Worm (Caenorhabditis elegans) whole organism, young adult: Measurements from ENCODE around the gene srw-117.

Source experiments
- B0035.1 ChIP-seq: sonication (generic microtip); optimal IDR thresholded peaks from 2 replicates; lab custom pipeline; 2016; ENCODE audit warnings: missing genetic modification characterization, mild to moderate bottlenecking, missing compliant biosample characterization, missing genotype, missing genetic modification reagents
- C06A6.2 ChIP-seq: fragments of 200-800 bp; sonication (Bioruptor generic); conservative IDR thresholded peaks from 2 replicates; pipeline ENCODE4 v1.3.6; 2022; ENCODE audit warnings: missing genetic modification characterization, missing compliant biosample characterization
- D2030.7 ChIP-seq: fragments of 200-800 bp; sonication (Bioruptor generic); IDR thresholded peaks from 2 replicates; pipeline ENCODE4 v1.3.6; 2022; ENCODE audit warnings: missing genetic modification reagents, missing genetic modification characterization, missing compliant biosample characterization
- F33H1.4 ChIP-seq: fragments of 200-800 bp; sonication (Bioruptor generic); IDR thresholded peaks from 2 replicates; pipeline ENCODE4 v1.3.6; 2022; ENCODE audit warnings: missing genetic modification reagents, missing genetic modification characterization, missing compliant biosample characterization
- F39B2.1 ChIP-seq: fragments of 200-800 bp; sonication (Bioruptor generic); IDR thresholded peaks from 2 replicates; pipeline ENCODE4 v1.3.6; 2022; ENCODE audit warnings: missing genetic modification reagents, missing genetic modification characterization, missing compliant biosample characterization
- Y56A3A.18 ChIP-seq: fragments of 200-800 bp; sonication (Bioruptor generic); IDR thresholded peaks from 2 replicates; pipeline ENCODE4 v1.3.6; 2022; ENCODE audit warnings: missing genetic modification reagents, missing genetic modification characterization, missing compliant biosample characterization
- ZK185.1 ChIP-seq: sonication (generic microtip); optimal IDR thresholded peaks from 2 replicates; lab custom pipeline; 2016; ENCODE audit warnings: mild to moderate bottlenecking, missing genetic modification characterization, missing compliant biosample characterization; ENCODE audit not compliant: poor library complexity, severe bottlenecking
- ama-1 ChIP-seq, 3 experiments: fragments of 150-350 bp in 1 of 3; sonication (generic microtip) in 2 of 3; optimal IDR thresholded peaks; 2 replicates each; lab custom pipeline; 2014 to 2018; ENCODE audit warnings: missing biosample characterization in 2 of 3, missing genetic modification characterization in 2 of 3, missing genetic modification reagents in 2 of 3
- cebp-2 ChIP-seq: fragments of 200-800 bp; sonication (Bioruptor generic); IDR thresholded peaks from 2 replicates; pipeline ENCODE4 v1.3.6; 2022; ENCODE audit warnings: missing genetic modification characterization, missing compliant biosample characterization
- ceh-27 ChIP-seq: fragments of 200-800 bp; sonication (Bioruptor generic); optimal IDR thresholded peaks from 2 replicates; lab custom pipeline; 2018; ENCODE audit warnings: mild to moderate bottlenecking, missing genetic modification characterization, moderate library complexity, missing compliant biosample characterization
- ceh-91 ChIP-seq: fragments of 200-800 bp; sonication (Bioruptor generic); IDR thresholded peaks from 2 replicates; pipeline ENCODE4 v1.3.6; 2022; ENCODE audit warnings: missing genetic modification reagents, missing genetic modification characterization, missing compliant biosample characterization
- dox-1 ChIP-seq: fragments of 200-800 bp; sonication (Bioruptor generic); IDR thresholded peaks from 2 replicates; pipeline ENCODE4 v1.3.6; 2022; ENCODE audit warnings: missing genetic modification reagents, missing genetic modification characterization, missing compliant biosample characterization
- dpff-1 ChIP-seq: sonication (generic microtip); optimal IDR thresholded peaks from 2 replicates; lab custom pipeline; 2017; ENCODE audit warnings: mild to moderate bottlenecking, missing genetic modification characterization, missing compliant biosample characterization
- egrh-3 ChIP-seq: fragments of 200-800 bp; sonication (Bioruptor generic); IDR thresholded peaks from 2 replicates; pipeline ENCODE4 v1.3.6; 2022; ENCODE audit warnings: missing genetic modification reagents, missing genetic modification characterization, missing compliant biosample characterization
- ekl-4 ChIP-seq: fragments of 200-800 bp; sonication (Bioruptor generic); IDR thresholded peaks from 2 replicates; pipeline ENCODE4 v1.3.6; 2022; ENCODE audit warnings: missing genetic modification reagents, missing genetic modification characterization, missing compliant biosample characterization
- ets-4 ChIP-seq: fragments of 200-800 bp; sonication (Bioruptor generic); optimal IDR thresholded peaks from 2 replicates; lab custom pipeline; 2018; ENCODE audit warnings: mild to moderate bottlenecking, missing genetic modification characterization, missing compliant biosample characterization
- fkh-3 ChIP-seq: sonication (generic microtip); optimal IDR thresholded peaks from 2 replicates; lab custom pipeline; 2016; ENCODE audit warnings: mild to moderate bottlenecking, missing genetic modification characterization, missing compliant biosample characterization
- hlh-12 ChIP-seq: sonication (generic microtip); optimal IDR thresholded peaks from 2 replicates; lab custom pipeline; 2016; ENCODE audit warnings: missing genetic modification characterization, missing compliant biosample characterization
- hsf-1 ChIP-seq: fragments of 200-800 bp; sonication (Bioruptor generic); IDR thresholded peaks from 2 replicates; pipeline ENCODE4 v1.3.6; 2022; ENCODE audit warnings: missing genetic modification reagents, missing genetic modification characterization, missing compliant biosample characterization
- lag-1 ChIP-seq: fragments of 200-800 bp; sonication (Bioruptor generic); IDR thresholded peaks from 2 replicates; pipeline ENCODE4 v1.3.6; 2022; ENCODE audit warnings: missing genetic modification reagents, missing genetic modification characterization, missing compliant biosample characterization
- let-526 ChIP-seq: fragments of 200-800 bp; sonication (Bioruptor generic); IDR thresholded peaks from 2 replicates; pipeline ENCODE4 v1.3.6; 2022; ENCODE audit warnings: missing genetic modification reagents, missing genetic modification characterization, missing compliant biosample characterization
- lin-54 ChIP-seq: fragments of 200-800 bp; sonication (Bioruptor generic); optimal IDR thresholded peaks from 2 replicates; lab custom pipeline; 2018; ENCODE audit warnings: mild to moderate bottlenecking, missing genetic modification characterization, missing compliant biosample characterization
- madf-3 ChIP-seq: fragments of 200-800 bp; sonication (Bioruptor generic); IDR thresholded peaks from 2 replicates; pipeline ENCODE4 v1.3.6; 2022; ENCODE audit warnings: missing genetic modification reagents, missing genetic modification characterization, missing compliant biosample characterization
- madf-8 ChIP-seq: fragments of 200-800 bp; sonication (Bioruptor generic); conservative IDR thresholded peaks from 2 replicates; pipeline ENCODE4 v1.3.6; 2022; ENCODE audit warnings: missing genetic modification reagents, missing genetic modification characterization, missing compliant biosample characterization
- mes-4 ChIP-seq: sonication (generic microtip); optimal IDR thresholded peaks from 2 replicates; lab custom pipeline; 2016; ENCODE audit warnings: missing genotype, missing genetic modification characterization, missing compliant biosample characterization
- nhr-179 ChIP-seq: sonication (generic microtip); optimal IDR thresholded peaks from 2 replicates; lab custom pipeline; 2016; ENCODE audit warnings: mild to moderate bottlenecking, missing genetic modification characterization, missing compliant biosample characterization
- nhr-27 ChIP-seq: fragments of 200-800 bp; sonication (Bioruptor generic); optimal IDR thresholded peaks from 2 replicates; lab custom pipeline; 2018; ENCODE audit warnings: mild to moderate bottlenecking, missing genetic modification characterization, moderate library complexity, missing compliant biosample characterization
- nhr-80 ChIP-seq: sonication (generic microtip); optimal IDR thresholded peaks from 2 replicates; lab custom pipeline; 2016; ENCODE audit warnings: missing genetic modification characterization, missing compliant biosample characterization
- rcor-1 ChIP-seq: fragments of 200-800 bp; sonication (Bioruptor generic); IDR thresholded peaks from 2 replicates; pipeline ENCODE4 v1.3.6; 2022; ENCODE audit warnings: missing genetic modification reagents, missing genetic modification characterization, missing compliant biosample characterization
- rec-8 ChIP-seq, 2 experiments: sonication (generic microtip); optimal IDR thresholded peaks; 2 replicates each; lab custom pipeline; 2016; ENCODE audit warnings: mild to moderate bottlenecking in 2 of 2, missing genetic modification characterization in 2 of 2, missing genetic modification reagents in 2 of 2, missing genotype in 2 of 2, missing biosample characterization in 1 of 2, missing compliant biosample characterization in 1 of 2, moderate library complexity in 1 of 2
- repo-1 ChIP-seq: sonication (generic microtip); optimal IDR thresholded peaks from 2 replicates; lab custom pipeline; 2017; ENCODE audit warnings: mild to moderate bottlenecking, missing genetic modification characterization, missing compliant biosample characterization
- rpc-1 ChIP-seq, 2 experiments: fragments of 150-350 bp in 1 of 2; sonication (generic microtip) in 1 of 2; optimal IDR thresholded peaks; 2 replicates each; lab custom pipeline; 2014 to 2018; ENCODE audit warnings: missing biosample characterization in 1 of 2, missing genetic modification characterization in 1 of 2, missing genetic modification reagents in 1 of 2, missing genotype in 1 of 2
- sea-2 ChIP-seq: fragments of 200-800 bp; sonication (Bioruptor generic); IDR thresholded peaks from 2 replicates; pipeline ENCODE4 v1.3.6; 2022; ENCODE audit warnings: missing genetic modification characterization, missing compliant biosample characterization
- xnd-1 ChIP-seq: sonication (generic microtip); optimal IDR thresholded peaks from 2 replicates; lab custom pipeline; 2016; ENCODE audit warnings: missing genotype, missing genetic modification reagents, missing genetic modification characterization, missing compliant biosample characterization
- zim-3 ChIP-seq: sonication (generic microtip); optimal IDR thresholded peaks from 2 replicates; lab custom pipeline; 2017; ENCODE audit warnings: mild to moderate bottlenecking, missing genetic modification characterization, moderate library complexity, missing compliant biosample characterization
- ztf-28 ChIP-seq: fragments of 200-800 bp; sonication (Bioruptor generic); IDR thresholded peaks from 2 replicates; pipeline ENCODE4 v1.3.6; 2022; ENCODE audit warnings: missing genetic modification reagents, missing genetic modification characterization, missing compliant biosample characterization
- ztf-6 ChIP-seq: fragments of 200-800 bp; sonication (Bioruptor generic); IDR thresholded peaks from 2 replicates; pipeline ENCODE4 v1.3.6; 2022; ENCODE audit warnings: missing genetic modification reagents, missing genetic modification characterization, missing compliant biosample characterization

Gene srw-117

ce11 chrV:2964786-2965185 lies 18.5 kb downstream of the srw-117 start, which contains the start of gene srh-88 (continued):
- TF ChIP-seq xnd-1 (tag; lab: Kevin White, UChicago) (no peak), zim-3 (tag; lab: Kevin White, UChicago) (no peak), nhr-179 (no peak), nhr-80 (no peak)
- TF ChIP-seq, all 124 proteins: peak for 0

- TF ChIP-seq hlh-12 (tag; lab: Kevin White, UChicago) = no peak
- TF ChIP-seq lin-54 (GFP tag; lab: Kevin White, UChicago) = no peak
- no peak for TF ChIP-seq sea-2
- TF ChIP-seq hsf-1 (GFP tag; lab: Robert Waterston, UW) = no peak
- no peak for TF ChIP-seq lag-1
- TF ChIP-seq repo-1 = no peak
- no peak for TF ChIP-seq ama-1 (optimal IDR thresholded peaks at IDR 0.05; lab: Kevin White, UChicago)
- TF ChIP-seq ama-1 (GFP tag; optimal IDR thresholded peaks at IDR 0.05; lab: Kevin White, UChicago) = no peak
- TF ChIP-seq F39B2.1 (GFP tag; lab: Robert Waterston, UW) = no peak
- no peak for TF ChIP-seq D2030.7 (GFP tag; lab: Robert Waterston, UW)
- TF ChIP-seq mes-4 (tag; lab: Kevin White, UChicago) = no peak
- TF ChIP-seq let-526 (GFP tag; lab: Robert Waterston, UW) = no peak
- TF ChIP-seq F33H1.4 = no peak
- no peak for TF ChIP-seq fkh-3 (tag; lab: Kevin White, UChicago)
- TF ChIP-seq dox-1 (GFP tag; lab: Robert Waterston, UW) = no peak
- TF ChIP-seq B0035.1 (tag; lab: Kevin White, UChicago) = no peak
- TF ChIP-seq ets-4 (GFP tag; lab: Kevin White, UChicago) = no peak
- TF ChIP-seq dpff-1 (tag; lab: Kevin White, UChicago) = no peak
These were observed 20.3 kb downstream of the srw-117 start, which contains the start of gene srw-138 for ce11 chrV:2962960-2963359. Gene srw-138 (minus strand): TSS chrV:2963060.

- TF ChIP-seq ceh-91 = no peak
- TF ChIP-seq madf-8 (GFP tag; lab: Robert Waterston, UW) = no peak
- TF ChIP-seq ZK185.1 (tag; lab: Kevin White, UChicago) = no peak
- no peak for TF ChIP-seq lag-1
- no peak for TF ChIP-seq ceh-27 (GFP tag; lab: Kevin White, UChicago)
- no peak for TF ChIP-seq rcor-1
These were observed 22.4 kb downstream of the srw-117 start, which contains the start of gene srw-144 for ce11 chrV:2960894-2961293. Gene srw-144 (minus strand): TSS chrV:2960994.

- TF ChIP-seq cebp-2 (GFP tag; lab: Robert Waterston, UW) (no peak), ztf-28 (GFP tag; lab: Robert Waterston, UW) (no peak), ztf-6 (GFP tag; lab: Robert Waterston, UW) (no peak), rec-8 (tag; optimal IDR thresholded peaks at IDR 0.05; lab: Kevin White, UChicago) (no peak), rpc-1 (optimal IDR thresholded peaks at IDR 0.05; lab: Kevin White, UChicago) (no peak), rpc-1 (tag; optimal IDR thresholded peaks at IDR 0.05; lab: Kevin White, UChicago) (no peak), dox-1 (GFP tag; lab: Robert Waterston, UW) (no peak), F39B2.1 (GFP tag; lab: Robert Waterston, UW) (no peak), nhr-27 (no peak), C06A6.2 (GFP tag; lab: Robert Waterston, UW) (no peak), Y56A3A.18 (GFP tag; lab: Robert Waterston, UW) (no peak), B0035.1 (tag; lab: Kevin White, UChicago) (no peak), madf-3 (GFP tag; lab: Robert Waterston, UW) (no peak), xnd-1 (tag; lab: Kevin White, UChicago) (no peak), egrh-3 (GFP tag; lab: Robert Waterston, UW) (no peak), ekl-4 (GFP tag; lab: Robert Waterston, UW) (no peak)
These were observed 25.0 kb downstream of the srw-117 start, which contains the start of gene srw-142 for ce11 chrV:2958202-2958601. Gene srw-142 (minus strand): TSS chrV:2958302.
